Fruit fly (Drosophila melanogaster) whole organism, embryonic: ENCODE results near the gene CG12057.

Source experiments
- Awh ChIP-seq: fragments of 200-800 bp; sonication (Bioruptor generic); IDR thresholded peaks from 2 replicates; pipeline ENCODE4, ENCODE4 v1.3.6; 2022; ENCODE audit warnings: missing biosample characterization, missing genetic modification characterization
- BtbVII ChIP-seq: fragments of 200-800 bp; sonication (Bioruptor generic); optimal IDR thresholded peaks from 3 replicates; lab custom pipeline; 2017; ENCODE audit warnings: missing biosample characterization, mild to moderate bottlenecking, missing genetic modification characterization
- CG10321 ChIP-seq: fragments of 200-800 bp; sonication (Bioruptor generic); IDR thresholded peaks from 2 replicates; pipeline ENCODE4 v1.3.6; 2022; ENCODE audit warnings: missing biosample characterization, missing genetic modification characterization
- CG12155 ChIP-seq: fragments of 200-800 bp; sonication (Bioruptor generic); optimal IDR thresholded peaks from 3 replicates; lab custom pipeline; 2016; ENCODE audit warnings: missing biosample characterization, missing genetic modification characterization
- CG12391 ChIP-seq: fragments of 200-800 bp; sonication (Bioruptor generic); optimal IDR thresholded peaks from 3 replicates; lab custom pipeline; 2018; ENCODE audit warnings: missing biosample characterization, mild to moderate bottlenecking, missing genetic modification characterization, moderate library complexity
- CG12942 ChIP-seq: fragments of 200-800 bp; sonication (Bioruptor generic); optimal IDR thresholded peaks from 3 replicates; lab custom pipeline; 2016; ENCODE audit warnings: missing biosample characterization, missing genetic modification characterization
- CG13624 ChIP-seq: fragments of 200-800 bp; sonication (Bioruptor generic); optimal IDR thresholded peaks from 2 replicates; lab custom pipeline; 2016; ENCODE audit warnings: missing biosample characterization, missing genetic modification characterization
- CG14710 ChIP-seq: fragments of 200-800 bp; sonication (Bioruptor generic); optimal IDR thresholded peaks from 3 replicates; lab custom pipeline; 2019; ENCODE audit warnings: missing biosample characterization, mild to moderate bottlenecking, missing genetic modification characterization, moderate library complexity
- CG16863 ChIP-seq: fragments of 200-800 bp; sonication (Bioruptor generic); optimal IDR thresholded peaks from 3 replicates; lab custom pipeline; 2016; ENCODE audit warnings: missing biosample characterization, missing genetic modification characterization
- CG18599 ChIP-seq: fragments of 200-800 bp; sonication (Bioruptor generic); optimal IDR thresholded peaks from 3 replicates; lab custom pipeline; 2017; ENCODE audit warnings: missing biosample characterization, missing genetic modification characterization, mild to moderate bottlenecking, moderate library complexity, missing genetic modification reagents
- CG2712 ChIP-seq: fragments of 200-800 bp; optimal IDR thresholded peaks from 3 replicates; lab custom pipeline; 2019; ENCODE audit warnings: missing biosample characterization, mild to moderate bottlenecking, missing genetic modification characterization, moderate library complexity
- CG31365 ChIP-seq: fragments of 200-800 bp; sonication (Bioruptor generic); optimal IDR thresholded peaks from 2 replicates; lab custom pipeline; 2018; ENCODE audit warnings: missing biosample characterization, mild to moderate bottlenecking, missing genetic modification characterization
- CG3726 ChIP-seq: fragments of 200-800 bp; sonication (Bioruptor generic); IDR thresholded peaks from 3 replicates; pipeline ENCODE4, ENCODE4 v1.3.6; 2022; ENCODE audit warnings: missing biosample characterization, missing genetic modification characterization
- CG4424 ChIP-seq: fragments of 200-800 bp; sonication (Bioruptor generic); optimal IDR thresholded peaks from 3 replicates; lab custom pipeline; 2016; ENCODE audit warnings: missing biosample characterization, missing genetic modification characterization
- CG4707 ChIP-seq: fragments of 200-800 bp; sonication (Bioruptor generic); optimal IDR thresholded peaks from 2 replicates; lab custom pipeline; 2018; ENCODE audit warnings: missing biosample characterization, mild to moderate bottlenecking, missing genetic modification characterization, moderate library complexity
- CG4820 ChIP-seq: fragments of 200-800 bp; sonication (Bioruptor generic); optimal IDR thresholded peaks from 3 replicates; lab custom pipeline; 2016; ENCODE audit warnings: missing biosample characterization, missing genetic modification characterization
- CG5180 ChIP-seq: fragments of 200-800 bp; sonication (Bioruptor generic); optimal IDR thresholded peaks from 3 replicates; lab custom pipeline; 2017; ENCODE audit warnings: missing biosample characterization, missing genetic modification characterization, mild to moderate bottlenecking, moderate library complexity, missing genetic modification reagents
- CG6791 ChIP-seq: fragments of 200-800 bp; sonication (Bioruptor generic); IDR thresholded peaks from 3 replicates; pipeline ENCODE4 v1.3.6; 2022; ENCODE audit warnings: missing biosample characterization, missing genetic modification characterization; ENCODE audit not compliant: partially characterized antibody
- CG7928 ChIP-seq: fragments of 200-800 bp; sonication (Bioruptor generic); optimal IDR thresholded peaks from 2 replicates; lab custom pipeline; 2017; ENCODE audit warnings: missing biosample characterization, mild to moderate bottlenecking, missing genetic modification characterization
- CG9876 ChIP-seq: fragments of 200-800 bp; sonication (Bioruptor generic); optimal IDR thresholded peaks from 2 replicates; lab custom pipeline; 2016; ENCODE audit warnings: missing biosample characterization, missing genetic modification characterization
- Dll ChIP-seq: fragments of 200-800 bp; sonication (Bioruptor generic); IDR thresholded peaks from 4 replicates; pipeline ENCODE4 v1.3.6; 2022; ENCODE audit warnings: missing biosample characterization, missing genetic modification characterization; ENCODE audit not compliant: partially characterized antibody
- E2f1 ChIP-seq: fragments of 200-800 bp; sonication (Bioruptor generic); IDR thresholded peaks from 2 replicates; pipeline ENCODE4 v1.3.6; 2022; ENCODE audit warnings: missing biosample characterization, missing genetic modification characterization
- Fer1 ChIP-seq: fragments of 200-800 bp; sonication (Bioruptor generic); optimal IDR thresholded peaks from 2 replicates; lab custom pipeline; 2017; ENCODE audit warnings: missing biosample characterization, mild to moderate bottlenecking, missing genetic modification characterization
- Fer3 ChIP-seq: fragments of 200-800 bp; sonication (Bioruptor generic); optimal IDR thresholded peaks from 2 replicates; lab custom pipeline; 2018; ENCODE audit warnings: missing biosample characterization, mild to moderate bottlenecking, missing genetic modification characterization, moderate library complexity
- Gug ChIP-seq: fragments of 200-800 bp; sonication (Bioruptor generic); IDR thresholded peaks from 4 replicates; pipeline ENCODE4 v1.3.6; 2022; ENCODE audit warnings: missing biosample characterization, missing genetic modification characterization
- Hand ChIP-seq: fragments of 200-800 bp; sonication (Bioruptor generic); optimal IDR thresholded peaks from 2 replicates; lab custom pipeline; 2017; ENCODE audit warnings: mild to moderate bottlenecking, missing biosample characterization, missing genetic modification reagents, missing genetic modification characterization
- HmgD ChIP-seq: fragments of 200-800 bp; sonication (Bioruptor generic); optimal IDR thresholded peaks from 3 replicates; lab custom pipeline; 2016; ENCODE audit warnings: missing biosample characterization, missing genetic modification characterization
- Hr39 ChIP-seq: fragments of >200 bp; optimal IDR thresholded peaks from 2 replicates; lab custom pipeline; 2017
- Opbp ChIP-seq: fragments of 200-800 bp; sonication (Bioruptor generic); IDR thresholded peaks from 3 replicates; pipeline ENCODE4 v1.3.6; 2022; ENCODE audit warnings: missing biosample characterization, missing genetic modification characterization; ENCODE audit not compliant: partially characterized antibody
- Ptx1 ChIP-seq: fragments of 200-800 bp; sonication (Bioruptor generic); IDR thresholded peaks from 2 replicates; pipeline ENCODE4 v1.3.6; 2022; ENCODE audit warnings: missing biosample characterization, missing genetic modification characterization
- ap ChIP-seq: fragments of 200-800 bp; sonication (Bioruptor generic); IDR thresholded peaks from 2 replicates; pipeline ENCODE4 v1.3.6; 2022; ENCODE audit warnings: missing biosample characterization, missing genetic modification characterization
- bsh ChIP-seq, 2 experiments: fragments of 200-800 bp; sonication (Bioruptor generic); optimal IDR thresholded peaks; 2 replicates each; lab custom pipeline; 2017 to 2018; ENCODE audit warnings: mild to moderate bottlenecking in 2 of 2, missing biosample characterization in 2 of 2, missing genetic modification characterization in 2 of 2, moderate library complexity in 1 of 2
- cg ChIP-seq: fragments of 200-800 bp; sonication (Bioruptor generic); optimal IDR thresholded peaks from 3 replicates; lab custom pipeline; 2019; ENCODE audit warnings: missing biosample characterization, mild to moderate bottlenecking, missing genetic modification characterization, moderate library complexity
- en ChIP-seq: fragments of 200-800 bp; sonication (Bioruptor generic); optimal IDR thresholded peaks from 2 replicates; lab custom pipeline; 2016; ENCODE audit warnings: missing biosample characterization, missing genetic modification characterization
- fd3F ChIP-seq: fragments of 200-800 bp; sonication (Bioruptor generic); optimal IDR thresholded peaks from 2 replicates; lab custom pipeline; 2018; ENCODE audit warnings: missing biosample characterization, mild to moderate bottlenecking, missing genetic modification characterization, moderate library complexity
- ken ChIP-seq: fragments of 200-800 bp; sonication (Bioruptor generic); IDR thresholded peaks from 3 replicates; pipeline ENCODE4 v1.3.6; 2022; ENCODE audit warnings: missing biosample characterization, missing genetic modification characterization
- knrl ChIP-seq: fragments of 200-800 bp; sonication (Bioruptor generic); IDR thresholded peaks from 3 replicates; pipeline ENCODE4 v1.3.6; 2022; ENCODE audit warnings: missing biosample characterization, missing genetic modification characterization; ENCODE audit not compliant: partially characterized antibody
- lab ChIP-seq: fragments of 200-800 bp; sonication (Bioruptor generic); optimal IDR thresholded peaks from 3 replicates; lab custom pipeline; 2017; ENCODE audit warnings: missing biosample characterization, missing genetic modification characterization, mild to moderate bottlenecking, moderate library complexity, missing genetic modification reagents
- lilli ChIP-seq: fragments of 200-800 bp; sonication (Bioruptor generic); optimal IDR thresholded peaks from 3 replicates; lab custom pipeline; 2016; ENCODE audit warnings: missing biosample characterization, missing genetic modification characterization
- nmo ChIP-seq: fragments of 200-800 bp; sonication (Bioruptor generic); optimal IDR thresholded peaks from 2 replicates; lab custom pipeline; 2018; ENCODE audit warnings: missing biosample characterization, mild to moderate bottlenecking, missing genetic modification characterization, moderate library complexity
- pzg ChIP-seq: fragments of 200-800 bp; sonication (Bioruptor generic); optimal IDR thresholded peaks from 3 replicates; lab custom pipeline; 2018; ENCODE audit warnings: missing biosample characterization, mild to moderate bottlenecking, missing genetic modification characterization, moderate library complexity
- seq ChIP-seq: fragments of 200-800 bp; sonication (Bioruptor generic); IDR thresholded peaks from 2 replicates; pipeline ENCODE4 v1.3.6; 2022; ENCODE audit warnings: missing biosample characterization, missing genetic modification characterization
- sna ChIP-seq: fragments of 200-800 bp; sonication (Bioruptor generic); IDR thresholded peaks from 2 replicates; pipeline ENCODE4 v1.3.6; 2022; ENCODE audit warnings: missing biosample characterization, missing genetic modification characterization; ENCODE audit not compliant: partially characterized antibody
- sob ChIP-seq: fragments of 200-800 bp; sonication (Bioruptor generic); IDR thresholded peaks from 2 replicates; pipeline ENCODE4 v1.3.6; 2022; ENCODE audit warnings: missing biosample characterization, missing genetic modification characterization
- unc-4 ChIP-seq: fragments of 200-800 bp; sonication (Bioruptor generic); IDR thresholded peaks from 2 replicates; pipeline ENCODE4 v1.3.6; 2022; ENCODE audit warnings: missing biosample characterization, missing genetic modification characterization; ENCODE audit not compliant: partially characterized antibody
- unpg ChIP-seq: fragments of 200-800 bp; sonication (Bioruptor generic); optimal IDR thresholded peaks from 3 replicates; lab custom pipeline; 2018; ENCODE audit warnings: missing biosample characterization, mild to moderate bottlenecking, missing genetic modification characterization, moderate library complexity
- vfl ChIP-seq: fragments of 200-800 bp; sonication (Bioruptor generic); optimal IDR thresholded peaks from 2 replicates; lab custom pipeline; 2016; ENCODE audit warnings: missing biosample characterization, missing genetic modification characterization
- wek ChIP-seq: fragments of 200-800 bp; sonication (Bioruptor generic); optimal IDR thresholded peaks from 3 replicates; lab custom pipeline; 2018; ENCODE audit warnings: missing biosample characterization, mild to moderate bottlenecking, missing genetic modification characterization, moderate library complexity
- z ChIP-seq: fragments of 200-800 bp; sonication (Bioruptor generic); IDR thresholded peaks from 3 replicates; pipeline ENCODE4 v1.3.6; 2022; ENCODE audit warnings: missing biosample characterization, missing genetic modification characterization
- zfh1 ChIP-seq: fragments of 200-800 bp; sonication (Bioruptor generic); IDR thresholded peaks from 3 replicates; pipeline ENCODE4 v1.3.6; 2022; ENCODE audit warnings: missing biosample characterization, missing genetic modification characterization

Gene CG12057

dm6 chrX:9156388-9156823 lies 35.1 kb upstream of the CG12057 start, which contains the start of gene His3.3B (continued):
- TF ChIP-seq CG2712 (tag; lab: Kevin White, UChicago) = no peak
- peak; percentile 11; the same call in 1 of the 2 replicates for TF ChIP-seq seq (GFP tag; lab: Robert Waterston, UW)
- TF ChIP-seq CG10321 (GFP tag; lab: Robert Waterston, UW) = no peak
- TF ChIP-seq CG6791 = 0 out of 3 replicates have a peak, but pooled peaks have one; percentile 39
- TF ChIP-seq CG12391 (tag; lab: Kevin White, UChicago) = no peak
- peak; percentile 5 for TF ChIP-seq CG4424 (GFP tag; lab: Kevin White, UChicago)
- TF ChIP-seq Awh = no peak
- TF ChIP-seq sna (GFP tag; lab: Robert Waterston, UW) = no peak
- TF ChIP-seq CG9876 = no peak
- no peak for TF ChIP-seq Gug (GFP tag; lab: Robert Waterston, UW)
- TF ChIP-seq knrl (GFP tag; lab: Robert Waterston, UW) = peak; percentile 13; the same call in 1 of the 3 replicates
- TF ChIP-seq CG12155 = peak; percentile 34
- no peak for TF ChIP-seq Ptx1 (GFP tag; lab: Robert Waterston, UW)
- no peak for TF ChIP-seq Hr39 (lab: Kevin White, UChicago)
- no peak for TF ChIP-seq ap (GFP tag; lab: Robert Waterston, UW)
- TF ChIP-seq lilli = peak; percentile 22
- TF ChIP-seq lab = peak; percentile 49
- no peak for TF ChIP-seq unpg (GFP tag; lab: Kevin White, UChicago)
- no peak for TF ChIP-seq Fer3 (tag; lab: Kevin White, UChicago)
- TF ChIP-seq ken (GFP tag; lab: Robert Waterston, UW) = no peak
- no peak for TF ChIP-seq E2f1 (GFP tag; lab: Robert Waterston, UW)
- TF ChIP-seq cg (GFP tag; lab: Kevin White, UChicago) = peak; percentile 66
- TF ChIP-seq unc-4 = peak; percentile 48
- TF ChIP-seq en (GFP tag; lab: Kevin White, UChicago) = no peak
- peak; percentile 42 for TF ChIP-seq CG14710
- TF ChIP-seq CG13624 (GFP tag; lab: Kevin White, UChicago) = peak; percentile 1
- TF ChIP-seq HmgD (GFP tag; lab: Kevin White, UChicago) = no peak
- TF ChIP-seq Hand (GFP tag; lab: Kevin White, UChicago) = peak; percentile 23
- TF ChIP-seq CG5180 (GFP tag; lab: Kevin White, UChicago) = no peak
- no peak for TF ChIP-seq sob (GFP tag; lab: Robert Waterston, UW)
- no peak for TF ChIP-seq zfh1 (GFP tag; lab: Robert Waterston, UW)
- peak; percentile 56; the same call in 1 of the 4 replicates for TF ChIP-seq Dll
- no peak for TF ChIP-seq fd3F (GFP tag; lab: Kevin White, UChicago)
- no peak for TF ChIP-seq CG3726 (GFP tag; lab: Robert Waterston, UW)
- TF ChIP-seq vfl (GFP tag; lab: Kevin White, UChicago) = no peak
- peak; percentile 3 for TF ChIP-seq CG7928 (GFP tag; lab: Kevin White, UChicago)
- peak; percentile 74 for TF ChIP-seq pzg (GFP tag; lab: Kevin White, UChicago)
- peak; percentile 70 for TF ChIP-seq Fer1 (GFP tag; lab: Kevin White, UChicago)
- peak; percentile 4 for TF ChIP-seq CG16863 (GFP tag; lab: Kevin White, UChicago)
- no peak for TF ChIP-seq z (GFP tag; lab: Robert Waterston, UW)
- TF ChIP-seq CG31365 (tag; lab: Kevin White, UChicago) = no peak
- no peak for TF ChIP-seq nmo (GFP tag; lab: Kevin White, UChicago)
- TF ChIP-seq CG4820 = no peak
- TF ChIP-seq CG18599 (GFP tag; lab: Kevin White, UChicago) = peak; percentile 38
- peak; percentile 7 for TF ChIP-seq BtbVII
- TF ChIP-seq CG12942 (GFP tag; lab: Kevin White, UChicago) = no peak
- peak; percentile 38; the same call in 2 of the 3 replicates for TF ChIP-seq Opbp (GFP tag; lab: Robert Waterston, UW)
- no peak for TF ChIP-seq bsh (GFP tag; optimal IDR thresholded peaks at IDR 0.05; lab: Kevin White, UChicago)
- TF ChIP-seq wek (GFP tag; lab: Kevin White, UChicago) = peak; percentile 8
- TF ChIP-seq CG4707 (GFP tag; lab: Kevin White, UChicago) = peak; percentile 4
